Worm (Caenorhabditis elegans) whole organism, L4 larva: ENCODE data around the gene cyn-9.

Source experiments
- R02D3.7 ChIP-seq: fragments of 150-350 bp; sonication (generic microtip); optimal IDR thresholded peaks from 3 replicates; lab custom pipeline; 2014; ENCODE audit warnings: missing biosample characterization, missing genetic modification characterization
- ceh-44 ChIP-seq: fragments of 200-800 bp; sonication (Bioruptor generic); IDR thresholded peaks from 2 replicates; pipeline ENCODE4 v1.3.6; 2022; ENCODE audit warnings: missing genetic modification reagents, missing genetic modification characterization, missing compliant biosample characterization
- ceh-82 ChIP-seq: sonication (generic microtip); optimal IDR thresholded peaks from 2 replicates; lab custom pipeline; 2017; ENCODE audit warnings: missing biosample characterization, missing genetic modification characterization
- daf-16 ChIP-seq, 3 experiments: sonication (generic microtip); optimal IDR thresholded peaks; 2 replicates each; lab custom pipeline; 2016 to 2017; ENCODE audit warnings: missing genetic modification characterization in 3 of 3, missing genetic modification reagents in 3 of 3, mild to moderate bottlenecking in 2 of 3, missing compliant biosample characterization in 2 of 3, missing biosample characterization in 1 of 3, moderate library complexity in 1 of 3
- dve-1 ChIP-seq: sonication (generic microtip); optimal IDR thresholded peaks from 2 replicates; lab custom pipeline; 2017; ENCODE audit warnings: antibody characterized with exemption, mild to moderate bottlenecking, missing genetic modification characterization, missing compliant biosample characterization; ENCODE audit not compliant: insufficient read depth
- fos-1 ChIP-seq: fragments of 150-350 bp; optimal IDR thresholded peaks from 2 replicates; lab custom pipeline; 2014; ENCODE audit warnings: missing biosample characterization, missing genetic modification characterization
- jun-1 ChIP-seq: fragments of 150-350 bp; optimal IDR thresholded peaks from 2 replicates; lab custom pipeline; 2014; ENCODE audit warnings: missing biosample characterization, missing genetic modification reagents, missing genetic modification characterization
- mdl-1 ChIP-seq, 2 experiments: fragments of 150-350 bp in 1 of 2; sonication (generic microtip) in 1 of 2; optimal IDR thresholded peaks; 2 replicates each; lab custom pipeline; 2014 to 2017; ENCODE audit warnings: missing biosample characterization in 2 of 2, missing genetic modification characterization in 2 of 2
- mep-1 ChIP-seq: fragments of 150-350 bp; sonication (generic microtip); optimal IDR thresholded peaks from 3 replicates; lab custom pipeline; 2014; ENCODE audit warnings: missing biosample characterization, missing genetic modification characterization
- nhr-6 ChIP-seq: fragments of 150-350 bp; optimal IDR thresholded peaks from 2 replicates; lab custom pipeline; 2014; ENCODE audit warnings: missing biosample characterization, missing genetic modification characterization
- pqm-1 ChIP-seq: sonication (generic microtip); optimal IDR thresholded peaks from 2 replicates; lab custom pipeline; 2017; ENCODE audit warnings: missing biosample characterization, missing genetic modification characterization
- snpc-4 ChIP-seq: fragments of 150-350 bp; optimal IDR thresholded peaks from 2 replicates; lab custom pipeline; 2014; ENCODE audit warnings: missing biosample characterization, missing genetic modification characterization
- spr-1 ChIP-seq: sonication (generic microtip); optimal IDR thresholded peaks from 2 replicates; lab custom pipeline; 2016; ENCODE audit warnings: mild to moderate bottlenecking, missing genetic modification characterization, missing compliant biosample characterization

DNA sequence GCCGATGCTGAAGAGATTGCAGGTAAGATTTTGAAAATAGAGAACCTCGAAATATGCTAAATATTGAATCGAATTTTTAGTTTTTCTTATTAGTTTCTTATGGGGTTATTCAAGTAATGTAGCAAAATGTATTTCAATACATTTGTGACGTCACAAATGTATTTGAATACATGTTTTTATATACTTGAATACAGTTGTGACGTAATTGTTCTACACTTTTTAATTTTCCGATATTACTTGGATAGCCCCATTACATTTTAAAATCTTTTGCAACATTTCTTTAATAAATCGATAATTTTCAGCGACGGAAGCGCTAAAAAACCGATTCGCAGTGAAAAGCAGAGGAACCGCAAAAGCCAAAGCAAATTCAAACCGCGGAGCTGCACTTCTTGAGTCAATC, 38.9 kb upstream of the cyn-9 start:
- TF ChIP-seq mep-1 (tag; lab: Kevin White, UChicago) = no peak
- TF ChIP-seq daf-16 (GFP tag; optimal IDR thresholded peaks at IDR 0.05; lab: Kevin White, UChicago) = no peak
- no peak for TF ChIP-seq daf-16 (tag; optimal IDR thresholded peaks at IDR 0.05; lab: Kevin White, UChicago)
- TF ChIP-seq jun-1 = no peak
- no peak for TF ChIP-seq pqm-1
- TF ChIP-seq nhr-6 (tag; lab: Kevin White, UChicago) = no peak
- no peak for TF ChIP-seq R02D3.7
- TF ChIP-seq spr-1 (tag; lab: Kevin White, UChicago) = no peak
- no peak for TF ChIP-seq ceh-44 (GFP tag; lab: Robert Waterston, UW)
- TF ChIP-seq dve-1 (tag; lab: Kevin White, UChicago) = no peak
- TF ChIP-seq ceh-82 (tag; lab: Kevin White, UChicago) = no peak
- TF ChIP-seq mdl-1 (tag; optimal IDR thresholded peaks at IDR 0.05; lab: Kevin White, UChicago) = no peak
- no peak for TF ChIP-seq snpc-4 (tag; lab: Kevin White, UChicago)
- TF ChIP-seq fos-1 (tag; lab: Kevin White, UChicago) = no peak
